Worm (Caenorhabditis elegans) whole organism, L1 larva: ENCODE data around the gene Y48D7A.1.
A peak's percentile ranks its signal among the peaks of the same experiment; 100 is the strongest.

ENCODE experiments used
- C34B4.2 ChIP-seq: sonication (generic microtip); optimal IDR thresholded peaks from 2 replicates; lab custom pipeline; 2017; ENCODE audit warnings: mild to moderate bottlenecking, missing genetic modification characterization, missing compliant biosample characterization
- F16B12.6 ChIP-seq: fragments of 150-350 bp; optimal IDR thresholded peaks from 2 replicates; lab custom pipeline; 2014; ENCODE audit warnings: missing biosample characterization, missing genetic modification characterization
- aha-1 ChIP-seq: fragments of 150-350 bp; optimal IDR thresholded peaks from 2 replicates; lab custom pipeline; 2014; ENCODE audit warnings: missing biosample characterization, missing genetic modification characterization
- blmp-1 ChIP-seq: fragments of 150-350 bp; optimal IDR thresholded peaks from 2 replicates; lab custom pipeline; 2014; ENCODE audit warnings: missing biosample characterization, missing genetic modification characterization
- ceh-8 ChIP-seq: fragments of 200-800 bp; sonication (Bioruptor generic); optimal IDR thresholded peaks from 2 replicates; lab custom pipeline; 2018; ENCODE audit warnings: mild to moderate bottlenecking, missing genetic modification characterization, moderate library complexity, missing compliant biosample characterization
- ceh-90 ChIP-seq: sonication (generic microtip); optimal IDR thresholded peaks from 2 replicates; lab custom pipeline; 2016; ENCODE audit warnings: missing genetic modification characterization, missing compliant biosample characterization
- ces-1 ChIP-seq: fragments of 150-350 bp; optimal IDR thresholded peaks from 2 replicates; lab custom pipeline; 2014; ENCODE audit warnings: missing biosample characterization, missing genetic modification reagents, missing genetic modification characterization
- egl-13 ChIP-seq: sonication (generic microtip); optimal IDR thresholded peaks from 2 replicates; lab custom pipeline; 2016; ENCODE audit warnings: missing genotype, missing genetic modification reagents, missing genetic modification characterization, missing compliant biosample characterization
- egl-27 ChIP-seq, 2 experiments: fragments of 150-350 bp in 1 of 2; sonication (generic microtip); optimal IDR thresholded peaks; 3 replicates each; lab custom pipeline; 2017 to 2018; ENCODE audit warnings: missing biosample characterization in 2 of 2, missing genetic modification characterization in 2 of 2, missing genetic modification reagents in 2 of 2
- ets-5 ChIP-seq: fragments of 200-800 bp; sonication (Bioruptor generic); IDR thresholded peaks from 2 replicates; pipeline ENCODE4 v1.3.6; 2022; ENCODE audit warnings: missing genetic modification characterization, missing compliant biosample characterization
- fkh-10 ChIP-seq: sonication (generic microtip); optimal IDR thresholded peaks from 2 replicates; lab custom pipeline; 2017; ENCODE audit warnings: missing biosample characterization, missing genetic modification reagents, missing genetic modification characterization
- fkh-4 ChIP-seq: sonication (generic microtip); optimal IDR thresholded peaks from 2 replicates; lab custom pipeline; 2016; ENCODE audit warnings: missing compliant biosample characterization, missing genetic modification characterization, borderline replicate concordance
- hlh-17 ChIP-seq: fragments of 200-800 bp; sonication (Bioruptor generic); optimal IDR thresholded peaks from 2 replicates; lab custom pipeline; 2018; ENCODE audit warnings: missing genetic modification characterization, mild to moderate bottlenecking, missing compliant biosample characterization, moderate library complexity, borderline replicate concordance
- hlh-4 ChIP-seq: sonication (generic microtip); optimal IDR thresholded peaks from 2 replicates; lab custom pipeline; 2016; ENCODE audit warnings: mild to moderate bottlenecking, missing genetic modification characterization, missing compliant biosample characterization
- hpl-2 ChIP-seq: fragments of 150-350 bp; optimal IDR thresholded peaks from 2 replicates; lab custom pipeline; 2014; ENCODE audit warnings: missing biosample characterization, missing genetic modification reagents, missing genetic modification characterization
- isw-1 ChIP-seq: fragments of 200-800 bp; sonication (Bioruptor generic); IDR thresholded peaks from 2 replicates; pipeline ENCODE4 v1.3.6; 2022; ENCODE audit warnings: missing genetic modification characterization, missing compliant biosample characterization
- lin-14 ChIP-seq: fragments of 200-800 bp; sonication (Bioruptor generic); optimal IDR thresholded peaks from 2 replicates; lab custom pipeline; 2018; ENCODE audit warnings: mild to moderate bottlenecking, missing genetic modification characterization, moderate library complexity, missing compliant biosample characterization
- lin-35 ChIP-seq, 2 experiments: fragments of 150-350 bp; optimal IDR thresholded peaks; 2 replicates each; lab custom pipeline; 2014; ENCODE audit warnings: missing biosample characterization in 2 of 2, missing genetic modification characterization in 2 of 2, missing genetic modification reagents in 2 of 2
- lir-3 ChIP-seq: sonication (generic microtip); optimal IDR thresholded peaks from 2 replicates; lab custom pipeline; 2016; ENCODE audit warnings: mild to moderate bottlenecking, missing genetic modification characterization, moderate library complexity, missing compliant biosample characterization; ENCODE audit not compliant: poor library complexity
- lsy-2 ChIP-seq, 2 experiments: fragments of 150-350 bp; optimal IDR thresholded peaks; 2 replicates each; lab custom pipeline; 2014; ENCODE audit warnings: missing biosample characterization in 2 of 2, missing genetic modification characterization in 2 of 2
- mab-9 ChIP-seq: fragments of 200-800 bp; sonication (Bioruptor generic); IDR thresholded peaks from 2 replicates; pipeline ENCODE4 v1.3.6; 2022; ENCODE audit warnings: missing genetic modification reagents, missing genetic modification characterization, missing compliant biosample characterization
- mef-2 ChIP-seq: fragments of 150-350 bp; optimal IDR thresholded peaks from 2 replicates; lab custom pipeline; 2014; ENCODE audit warnings: missing biosample characterization, missing genetic modification characterization
- mep-1 ChIP-seq: fragments of 150-350 bp; optimal IDR thresholded peaks from 2 replicates; lab custom pipeline; 2014; ENCODE audit warnings: missing biosample characterization, missing genetic modification characterization
- nhr-11 ChIP-seq: fragments of 150-350 bp; optimal IDR thresholded peaks from 2 replicates; lab custom pipeline; 2014; ENCODE audit warnings: missing biosample characterization, missing genetic modification characterization
- nhr-12 ChIP-seq: sonication (generic microtip); optimal IDR thresholded peaks from 2 replicates; lab custom pipeline; 2017; ENCODE audit warnings: missing biosample characterization, missing genetic modification characterization
- nhr-20 ChIP-seq: sonication (generic microtip); optimal IDR thresholded peaks from 2 replicates; lab custom pipeline; 2016; ENCODE audit warnings: mild to moderate bottlenecking, missing genetic modification characterization, missing compliant biosample characterization
- nhr-47 ChIP-seq: sonication (generic microtip); optimal IDR thresholded peaks from 2 replicates; lab custom pipeline; 2016; ENCODE audit warnings: mild to moderate bottlenecking, missing genetic modification characterization, moderate library complexity, missing compliant biosample characterization
- nhr-76 ChIP-seq: sonication (generic microtip); optimal IDR thresholded peaks from 2 replicates; lab custom pipeline; 2017; ENCODE audit warnings: missing biosample characterization, missing genetic modification characterization
- nhr-77 ChIP-seq: fragments of 150-350 bp; optimal IDR thresholded peaks from 2 replicates; lab custom pipeline; 2014; ENCODE audit warnings: missing biosample characterization, missing genetic modification characterization
- nhr-84 ChIP-seq: sonication (generic microtip); optimal IDR thresholded peaks from 2 replicates; lab custom pipeline; 2017; ENCODE audit warnings: missing biosample characterization, missing genetic modification characterization
- nhr-85 ChIP-seq: sonication (generic microtip); peaks from one replicate; lab custom pipeline; 2016; ENCODE audit warnings: missing genetic modification characterization, inconsistent platforms, missing compliant biosample characterization
- nhr-90 ChIP-seq: sonication (generic microtip); optimal IDR thresholded peaks from 2 replicates; lab custom pipeline; 2016; ENCODE audit warnings: mild to moderate bottlenecking, missing genetic modification characterization, missing compliant biosample characterization; ENCODE audit not compliant: poor library complexity
- rnt-1 ChIP-seq: sonication (generic microtip); optimal IDR thresholded peaks from 2 replicates; lab custom pipeline; 2016; ENCODE audit warnings: mild to moderate bottlenecking, missing genetic modification characterization, moderate library complexity, missing compliant biosample characterization
- skn-1 ChIP-seq: fragments of 150-350 bp; optimal IDR thresholded peaks from 2 replicates; lab custom pipeline; 2014; ENCODE audit warnings: missing biosample characterization, missing genetic modification characterization
- sox-4 ChIP-seq: sonication (generic microtip); optimal IDR thresholded peaks from 2 replicates; lab custom pipeline; 2016; ENCODE audit warnings: missing genetic modification characterization, missing compliant biosample characterization
- tlp-1 ChIP-seq: fragments of 150-350 bp; optimal IDR thresholded peaks from 2 replicates; lab custom pipeline; 2014; ENCODE audit warnings: missing biosample characterization, missing genetic modification characterization
- unc-130 ChIP-seq: fragments of 150-350 bp; optimal IDR thresholded peaks from 2 replicates; lab custom pipeline; 2017; ENCODE audit warnings: missing biosample characterization, missing genetic modification characterization, inconsistent platforms
- unc-30 ChIP-seq: sonication (generic microtip); optimal IDR thresholded peaks from 2 replicates; lab custom pipeline; 2017; ENCODE audit warnings: missing biosample characterization, missing genetic modification characterization
- unc-62 ChIP-seq: fragments of 150-350 bp; optimal IDR thresholded peaks from 2 replicates; lab custom pipeline; 2014; ENCODE audit warnings: missing biosample characterization, missing genetic modification reagents, missing genetic modification characterization
- unc-98 ChIP-seq: fragments of 200-800 bp; sonication (Bioruptor generic); IDR thresholded peaks from 2 replicates; pipeline ENCODE4 v1.3.6; 2022; ENCODE audit warnings: missing genetic modification characterization, missing compliant biosample characterization
- zag-1 ChIP-seq: fragments of 150-350 bp; optimal IDR thresholded peaks from 2 replicates; lab custom pipeline; 2014; ENCODE audit warnings: missing biosample characterization, missing genetic modification characterization
- zip-4 ChIP-seq: fragments of 200-800 bp; sonication (Bioruptor generic); optimal IDR thresholded peaks from 2 replicates; lab custom pipeline; 2018; ENCODE audit warnings: mild to moderate bottlenecking, missing genetic modification characterization, moderate library complexity, missing compliant biosample characterization

The Y48D7A.1 gene

ce11 chrX:2971542-2971988 lies 37.7 kb upstream of the Y48D7A.1 start (continued):
- no peak for TF ChIP-seq aha-1
- peak; percentile 74 for TF ChIP-seq lir-3 (tag; lab: Kevin White, UChicago)
- no peak for TF ChIP-seq blmp-1 (tag; lab: Kevin White, UChicago)
- peak; percentile 59 for TF ChIP-seq nhr-11 (tag; lab: Kevin White, UChicago)
- no peak for TF ChIP-seq zag-1
- TF ChIP-seq sox-4 (tag; lab: Kevin White, UChicago) = peak; percentile 53
- TF ChIP-seq nhr-85 (tag; lab: Kevin White, UChicago) = peak; percentile 71
- TF ChIP-seq isw-1 = no peak; the same call in 1 of the 2 replicates
- no peak for TF ChIP-seq unc-62 (GFP tag; lab: Kevin White, UChicago)
- TF ChIP-seq fkh-4 (tag; lab: Kevin White, UChicago) = no peak
- TF ChIP-seq nhr-84 (tag; lab: Kevin White, UChicago) = no peak
- TF ChIP-seq nhr-77 = no peak
- peak; percentile 55 for TF ChIP-seq egl-13
- TF ChIP-seq tlp-1 (tag; lab: Kevin White, UChicago) = no peak
- no peak for TF ChIP-seq F16B12.6 (tag; lab: Kevin White, UChicago)
- TF ChIP-seq C34B4.2 (tag; lab: Kevin White, UChicago) = no peak
- TF ChIP-seq egl-27 (tag; optimal IDR thresholded peaks at IDR 0.05; lab: Kevin White, UChicago) = no peak
- no peak for TF ChIP-seq nhr-90 (tag; lab: Kevin White, UChicago)
- TF ChIP-seq mab-9 (GFP tag; lab: Robert Waterston, UW) = 0 out of 2 replicates have a peak, but pooled peaks have one; percentile 39
- TF ChIP-seq zip-4 (GFP tag; lab: Kevin White, UChicago) = no peak
- TF ChIP-seq nhr-20 (tag; lab: Kevin White, UChicago) = peak; percentile 75
- TF ChIP-seq hpl-2 = no peak
- TF ChIP-seq unc-30 (tag; lab: Kevin White, UChicago) = no peak
- TF ChIP-seq nhr-47 (tag; lab: Kevin White, UChicago) = peak; percentile 71
- TF ChIP-seq hlh-4 = no peak
- peak; percentile 10 for TF ChIP-seq skn-1 (tag; lab: Kevin White, UChicago)
- TF ChIP-seq unc-130 (tag; lab: Kevin White, UChicago) = peak; percentile 39
- TF ChIP-seq hlh-17 = no peak
- TF ChIP-seq rnt-1 (tag; lab: Kevin White, UChicago) = peak; percentile 76
- no peak for TF ChIP-seq ceh-8
- peak; percentile 21 for TF ChIP-seq ceh-90 (tag; lab: Kevin White, UChicago)
- TF ChIP-seq ces-1 (GFP tag; lab: Kevin White, UChicago) = no peak
- no peak for TF ChIP-seq nhr-12 (tag; lab: Kevin White, UChicago)
- TF ChIP-seq lin-35 (GFP tag; optimal IDR thresholded peaks at IDR 0.05; lab: Kevin White, UChicago) = peak; percentile 34 to 82
- TF ChIP-seq lin-14 (GFP tag; lab: Kevin White, UChicago) = peak; percentile 92
- TF ChIP-seq fkh-10 (GFP tag; lab: Kevin White, UChicago) = peak; percentile 76
- peak; percentile 58 for TF ChIP-seq lsy-2 (tag; optimal IDR thresholded peaks at IDR 0.05; lab: Kevin White, UChicago)
- TF ChIP-seq unc-98 (GFP tag; lab: Robert Waterston, UW) = no peak
- no peak for TF ChIP-seq ets-5 (GFP tag; lab: Robert Waterston, UW)
- TF ChIP-seq nhr-76 (tag; lab: Kevin White, UChicago) = no peak
- peak; percentile 21 for TF ChIP-seq mef-2 (tag; lab: Kevin White, UChicago)
- peak; percentile 65 for TF ChIP-seq mep-1 (tag; lab: Kevin White, UChicago)
